Worm (Caenorhabditis elegans): ENCODE results near the gene nhr-105.

DNA sequence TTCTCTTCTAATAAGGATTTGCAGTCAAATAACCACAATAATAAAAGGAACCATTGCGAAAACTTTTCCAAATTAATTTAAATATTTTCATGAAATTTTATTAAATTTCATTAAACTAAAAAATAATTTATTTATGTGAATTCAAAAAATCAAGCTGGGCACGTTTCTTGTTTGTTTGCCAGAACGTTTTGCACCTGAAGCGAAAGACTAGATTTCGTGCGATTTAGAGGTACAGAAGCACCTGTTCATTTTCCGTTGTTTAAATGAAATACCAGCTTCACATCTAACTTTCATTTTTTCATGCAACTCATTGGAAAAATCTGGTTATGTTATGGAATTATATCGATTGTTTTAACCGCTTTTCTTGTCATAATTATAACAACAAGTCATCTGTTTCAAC is 22.2 kb downstream of the nhr-105 start, which contains the start of gene srg-48:
- TF ChIP-seq ztf-29 (GFP tag; IDR thresholded peaks at IDR 0.05) (no peak), med-1 (GFP tag; optimal IDR thresholded peaks at IDR 0.05; ENCODE audit: insufficient read depth) (no peak), flt-1 (GFP tag; IDR thresholded peaks at IDR 0.05) (no peak), T22C8.4 (GFP tag; IDR thresholded peaks at IDR 0.05) (no peak), ref-1 (GFP tag; conservative IDR thresholded peaks at IDR 0.05) (no peak), ztf-23 (GFP tag; IDR thresholded peaks at IDR 0.05) (no peak), klf-2 (GFP tag; conservative IDR thresholded peaks at IDR 0.05) (no peak), cog-1 (tag; optimal IDR thresholded peaks at IDR 0.05) (no peak)
